Fruit fly (Drosophila melanogaster) whole organism, embryonic: ENCODE measurements around the gene Syx1A.

Experiments
- Blimp-1 ChIP-seq: fragments of 200-800 bp; sonication (Bioruptor generic); optimal IDR thresholded peaks from 3 replicates; lab custom pipeline; 2018; ENCODE audit warnings: missing biosample characterization, missing genetic modification characterization, mild to moderate bottlenecking, moderate library complexity, missing genetic modification reagents
- CG1024 ChIP-seq: fragments of 200-800 bp; sonication (Bioruptor generic); IDR thresholded peaks from 2 replicates; pipeline ENCODE4 v1.3.6; 2022; ENCODE audit warnings: missing biosample characterization, missing genetic modification characterization
- CG11456 ChIP-seq: fragments of 200-800 bp; sonication (Bioruptor generic); IDR thresholded peaks from 3 replicates; pipeline ENCODE4 v1.3.6; 2022; ENCODE audit warnings: missing biosample characterization, missing genetic modification characterization
- CG12299 ChIP-seq: fragments of 200-800 bp; sonication (Bioruptor generic); optimal IDR thresholded peaks from 2 replicates; lab custom pipeline; 2018; ENCODE audit warnings: missing biosample characterization, mild to moderate bottlenecking, missing genetic modification characterization
- CG1233 ChIP-seq: fragments of 200-800 bp; sonication (Bioruptor generic); optimal IDR thresholded peaks from 4 replicates; lab custom pipeline; 2018; ENCODE audit warnings: missing biosample characterization, mild to moderate bottlenecking, missing genetic modification characterization
- CG12744 ChIP-seq: fragments of 200-800 bp; sonication (Bioruptor generic); optimal IDR thresholded peaks from 2 replicates; lab custom pipeline; 2016; ENCODE audit warnings: missing biosample characterization, missing genetic modification characterization
- CG13624 ChIP-seq: fragments of 200-800 bp; sonication (Bioruptor generic); optimal IDR thresholded peaks from 2 replicates; lab custom pipeline; 2016; ENCODE audit warnings: missing biosample characterization, missing genetic modification characterization
- CG1603 ChIP-seq: fragments of 200-800 bp; sonication (Bioruptor generic); optimal IDR thresholded peaks from 2 replicates; lab custom pipeline; 2019; ENCODE audit warnings: missing biosample characterization, mild to moderate bottlenecking, missing genetic modification characterization, moderate library complexity
- CG17186 ChIP-seq: fragments of 200-800 bp; sonication (Bioruptor generic); optimal IDR thresholded peaks from 3 replicates; lab custom pipeline; 2017; ENCODE audit warnings: missing biosample characterization, missing genetic modification reagents, missing genetic modification characterization
- CG18599 ChIP-seq: fragments of 200-800 bp; sonication (Bioruptor generic); optimal IDR thresholded peaks from 3 replicates; lab custom pipeline; 2017; ENCODE audit warnings: missing biosample characterization, missing genetic modification characterization, mild to moderate bottlenecking, moderate library complexity, missing genetic modification reagents
- CG18764 ChIP-seq: fragments of 200-800 bp; sonication (Bioruptor generic); optimal IDR thresholded peaks from 3 replicates; lab custom pipeline; 2016; ENCODE audit warnings: missing biosample characterization, missing genetic modification characterization
- CG2875 ChIP-seq: fragments of 200-800 bp; sonication (Bioruptor generic); optimal IDR thresholded peaks from 2 replicates; lab custom pipeline; 2017; ENCODE audit warnings: missing biosample characterization, mild to moderate bottlenecking, missing genetic modification characterization, missing genetic modification reagents
- CG34376 ChIP-seq: fragments of 200-800 bp; sonication (Bioruptor generic); optimal IDR thresholded peaks from 2 replicates; lab custom pipeline; 2018; ENCODE audit warnings: missing biosample characterization, mild to moderate bottlenecking, missing genetic modification characterization
- CG4424 ChIP-seq: fragments of 200-800 bp; sonication (Bioruptor generic); optimal IDR thresholded peaks from 3 replicates; lab custom pipeline; 2016; ENCODE audit warnings: missing biosample characterization, missing genetic modification characterization
- CG4854 ChIP-seq: fragments of 200-800 bp; sonication (Bioruptor generic); optimal IDR thresholded peaks from 2 replicates; lab custom pipeline; 2016; ENCODE audit warnings: missing biosample characterization, missing genetic modification characterization, inconsistent platforms
- CG6791 ChIP-seq: fragments of 200-800 bp; sonication (Bioruptor generic); IDR thresholded peaks from 3 replicates; pipeline ENCODE4 v1.3.6; 2022; ENCODE audit warnings: missing biosample characterization, missing genetic modification characterization; ENCODE audit not compliant: partially characterized antibody
- CG7271 ChIP-seq: fragments of 200-800 bp; sonication (Bioruptor generic); optimal IDR thresholded peaks from 2 replicates; lab custom pipeline; 2018; ENCODE audit warnings: missing biosample characterization, mild to moderate bottlenecking, missing genetic modification characterization, moderate library complexity
- CG9876 ChIP-seq: fragments of 200-800 bp; sonication (Bioruptor generic); optimal IDR thresholded peaks from 2 replicates; lab custom pipeline; 2016; ENCODE audit warnings: missing biosample characterization, missing genetic modification characterization
- Doc3 ChIP-seq: fragments of 200-800 bp; sonication (Bioruptor generic); IDR thresholded peaks from 3 replicates; pipeline ENCODE4 v1.3.6; 2022; ENCODE audit warnings: missing biosample characterization, missing genetic modification characterization; ENCODE audit not compliant: partially characterized antibody
- Gug ChIP-seq: fragments of 200-800 bp; sonication (Bioruptor generic); IDR thresholded peaks from 4 replicates; pipeline ENCODE4 v1.3.6; 2022; ENCODE audit warnings: missing biosample characterization, missing genetic modification characterization
- Hmx ChIP-seq: fragments of 200-800 bp; sonication (Bioruptor generic); optimal IDR thresholded peaks from 2 replicates; lab custom pipeline; 2016; ENCODE audit warnings: missing biosample characterization, missing genetic modification characterization
- Hsf ChIP-seq: fragments of 200-800 bp; sonication (Bioruptor generic); optimal IDR thresholded peaks from 3 replicates; lab custom pipeline; 2016; ENCODE audit warnings: missing biosample characterization, missing genetic modification characterization
- Kr ChIP-seq: fragments of 200-800 bp; sonication (Bioruptor generic); optimal IDR thresholded peaks from 2 replicates; lab custom pipeline; 2017; ENCODE audit warnings: missing biosample characterization, mild to moderate bottlenecking, missing genetic modification characterization
- Mad ChIP-seq: fragments of 200-800 bp; sonication (Bioruptor generic); optimal IDR thresholded peaks from 2 replicates; lab custom pipeline; 2016; ENCODE audit warnings: missing biosample characterization, missing genetic modification characterization
- Rfx ChIP-seq: fragments of 200-800 bp; sonication (Bioruptor generic); IDR thresholded peaks from 2 replicates; pipeline ENCODE4 v1.3.6; 2022; ENCODE audit warnings: missing biosample characterization, missing genetic modification characterization
- Sry-β ChIP-seq: fragments of 200-800 bp; sonication (Bioruptor generic); optimal IDR thresholded peaks from 2 replicates; lab custom pipeline; 2018; ENCODE audit warnings: missing biosample characterization, mild to moderate bottlenecking, missing genetic modification characterization, moderate library complexity
- Ssrp ChIP-seq: fragments of 200-800 bp; sonication (Bioruptor generic); optimal IDR thresholded peaks from 2 replicates; lab custom pipeline; 2018; ENCODE audit warnings: missing biosample characterization, mild to moderate bottlenecking, missing genetic modification characterization, moderate library complexity
- al ChIP-seq: fragments of 200-800 bp; sonication (Bioruptor generic); IDR thresholded peaks from 2 replicates; pipeline ENCODE4 v1.3.6; 2022; ENCODE audit warnings: missing biosample characterization, missing genetic modification characterization
- bcd ChIP-seq: fragments of 200-800 bp; sonication (Bioruptor generic); optimal IDR thresholded peaks from 2 replicates; lab custom pipeline; 2017; ENCODE audit warnings: missing biosample characterization, mild to moderate bottlenecking, missing genetic modification characterization
- cas ChIP-seq: fragments of 200-800 bp; sonication (Bioruptor generic); IDR thresholded peaks from 2 replicates; pipeline ENCODE4 v1.3.6; 2022; ENCODE audit warnings: missing biosample characterization, missing genetic modification characterization
- chn ChIP-seq: fragments of 200-800 bp; sonication (Bioruptor generic); optimal IDR thresholded peaks from 2 replicates; lab custom pipeline; 2016; ENCODE audit warnings: missing biosample characterization, missing genetic modification characterization
- crc ChIP-seq: fragments of 200-800 bp; sonication (Bioruptor generic); optimal IDR thresholded peaks from 2 replicates; lab custom pipeline; 2016; ENCODE audit warnings: missing biosample characterization, missing genetic modification characterization
- dati ChIP-seq: fragments of 200-800 bp; sonication (Bioruptor generic); IDR thresholded peaks from 2 replicates; pipeline ENCODE4 v1.3.6; 2022; ENCODE audit warnings: missing biosample characterization, missing genetic modification characterization
- dysf ChIP-seq: fragments of 200-800 bp; sonication (Bioruptor generic); IDR thresholded peaks from 3 replicates; pipeline ENCODE4 v1.3.6; 2022; ENCODE audit warnings: missing biosample characterization, missing genetic modification characterization
- esg ChIP-seq: fragments of 200-800 bp; sonication (Bioruptor generic); conservative IDR thresholded peaks from 2 replicates; pipeline ENCODE4 v1.3.6; 2022; ENCODE audit warnings: missing biosample characterization, missing genetic modification characterization
- exex ChIP-seq: fragments of 200-800 bp; sonication (Bioruptor generic); optimal IDR thresholded peaks from 4 replicates; lab custom pipeline; 2018; ENCODE audit warnings: missing biosample characterization, mild to moderate bottlenecking, missing genetic modification characterization, moderate library complexity
- fd102C ChIP-seq: fragments of 200-800 bp; sonication (Bioruptor generic); optimal IDR thresholded peaks from 2 replicates; lab custom pipeline; 2018; ENCODE audit warnings: missing biosample characterization, mild to moderate bottlenecking, missing genetic modification characterization, moderate library complexity
- gt ChIP-seq: fragments of 200-800 bp; sonication (Bioruptor generic); IDR thresholded peaks from 2 replicates; pipeline ENCODE4 v1.3.6; 2022; ENCODE audit warnings: missing biosample characterization, missing genetic modification characterization
- kay ChIP-seq: fragments of 200-800 bp; sonication (Bioruptor generic); optimal IDR thresholded peaks from 2 replicates; lab custom pipeline; 2016; ENCODE audit warnings: missing biosample characterization, missing genetic modification characterization
- lov ChIP-seq, 2 experiments: fragments of 200-800 bp in 1 of 2; fragments of >200 bp in 1 of 2; sonication (Bioruptor generic) in 1 of 2; IDR thresholded peaks in 1 of 2; optimal IDR thresholded peaks in 1 of 2; 2 replicates in 1 of 2; 3 replicates in 1 of 2; pipeline versions ENCODE4 v1.3.6 to Lab custom; 2017 to 2022; ENCODE audit warnings: missing biosample characterization in 1 of 2, missing genetic modification characterization in 1 of 2
- mld ChIP-seq: fragments of 200-800 bp; sonication (Bioruptor generic); IDR thresholded peaks from 3 replicates; pipeline ENCODE4 v1.3.6; 2022; ENCODE audit warnings: missing biosample characterization, missing genetic modification characterization; ENCODE audit not compliant: partially characterized antibody
- nerfin-2 ChIP-seq: fragments of 200-800 bp; sonication (Bioruptor generic); IDR thresholded peaks from 2 replicates; pipeline ENCODE4 v1.3.6; 2022; ENCODE audit warnings: missing biosample characterization, missing genetic modification characterization; ENCODE audit not compliant: partially characterized antibody
- onecut ChIP-seq: fragments of 200-800 bp; sonication (Bioruptor generic); IDR thresholded peaks from 2 replicates; pipeline ENCODE4 v1.3.6; 2022; ENCODE audit warnings: missing biosample characterization, missing genetic modification characterization
- pho ChIP-seq: fragments of 200-800 bp; sonication (Bioruptor generic); optimal IDR thresholded peaks from 2 replicates; lab custom pipeline; 2016; ENCODE audit warnings: missing biosample characterization, missing genetic modification characterization
- salm ChIP-seq: fragments of 200-800 bp; sonication (Bioruptor generic); optimal IDR thresholded peaks from 2 replicates; lab custom pipeline; 2018; ENCODE audit warnings: missing biosample characterization, mild to moderate bottlenecking, missing genetic modification characterization
- scrt ChIP-seq: fragments of 200-800 bp; sonication (Bioruptor generic); optimal IDR thresholded peaks from 2 replicates; lab custom pipeline; 2018; ENCODE audit warnings: missing biosample characterization, mild to moderate bottlenecking, missing genetic modification characterization, moderate library complexity
- sd ChIP-seq: fragments of 200-800 bp; sonication (Bioruptor generic); optimal IDR thresholded peaks from 3 replicates; lab custom pipeline; 2018; ENCODE audit warnings: missing biosample characterization, mild to moderate bottlenecking, missing genetic modification characterization, moderate library complexity
- sr ChIP-seq: fragments of 200-800 bp; sonication (Bioruptor generic); IDR thresholded peaks from 3 replicates; pipeline ENCODE4 v1.3.6; 2022; ENCODE audit warnings: missing biosample characterization, missing genetic modification characterization
- ssp ChIP-seq: fragments of 200-800 bp; sonication (Bioruptor generic); IDR thresholded peaks from 2 replicates; pipeline ENCODE4 v1.3.6; 2022; ENCODE audit warnings: missing biosample characterization, missing genetic modification characterization
- tgo ChIP-seq: fragments of 200-800 bp; sonication (Bioruptor generic); IDR thresholded peaks from 3 replicates; pipeline ENCODE4 v1.3.6; 2022; ENCODE audit warnings: missing biosample characterization, missing genetic modification characterization

Gene Syx1A

DNA sequence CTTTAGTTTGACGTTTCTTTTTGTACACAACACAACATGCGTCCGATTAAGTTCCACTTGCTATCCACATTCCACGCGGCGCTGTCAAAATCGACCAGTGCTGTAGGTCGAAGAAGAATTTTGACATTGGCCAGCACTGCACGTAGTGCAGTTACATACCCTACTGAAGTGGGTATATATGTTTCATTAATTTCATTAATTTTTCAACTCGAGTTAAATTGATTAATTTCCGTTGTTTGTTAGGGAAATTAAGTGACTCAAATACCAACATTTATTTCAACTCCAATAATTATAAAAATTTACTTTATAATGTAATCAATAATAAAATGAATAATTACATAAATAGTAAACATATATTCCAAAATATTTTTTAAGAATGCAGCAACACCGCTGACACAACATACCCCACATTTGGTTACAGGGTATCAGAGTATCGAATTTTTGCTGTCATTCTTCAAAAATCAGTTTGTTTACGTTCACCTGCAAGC lies 3.4 kb upstream of the Syx1A start, which contains the start of the genes eIF4EHP and CG18428 (continued):
- TF ChIP-seq Mad (GFP tag; lab: Kevin White, UChicago) (peak; percentile 84), CG7271 (tag; lab: Kevin White, UChicago) (peak; percentile 97), gt (GFP tag; lab: Robert Waterston, UW) (no peak), cas (GFP tag; lab: Robert Waterston, UW) (no peak), sr (GFP tag; lab: Robert Waterston, UW) (peak; percentile 82; the same call in 2 of the 3 replicates), CG18764 (GFP tag; lab: Kevin White, UChicago) (peak; percentile 97), nerfin-2 (no peak), CG9876 (GFP tag; lab: Kevin White, UChicago) (peak; percentile 73), sd (peak; percentile 99), fd102C (GFP tag; lab: Kevin White, UChicago) (peak; percentile 91), scrt (GFP tag; lab: Kevin White, UChicago) (peak; percentile 99), CG4424 (GFP tag; lab: Kevin White, UChicago) (peak; percentile 98), al (GFP tag; lab: Robert Waterston, UW) (no peak), CG12299 (peak; percentile 99), Kr (GFP tag; lab: Kevin White, UChicago) (peak; percentile 70), CG17186 (GFP tag; lab: Kevin White, UChicago) (peak; percentile 90), salm (tag; lab: Kevin White, UChicago) (peak; percentile 98), ssp (no peak), CG18599 (peak; percentile 100), dysf (GFP tag; lab: Robert Waterston, UW) (no peak), CG2875 (GFP tag; lab: Kevin White, UChicago) (peak; percentile 94), CG11456 (GFP tag; lab: Robert Waterston, UW) (peak; percentile 98), CG1233 (GFP tag; lab: Kevin White, UChicago) (peak; percentile 99), chn (GFP tag; lab: Kevin White, UChicago) (peak; percentile 88), CG1603 (tag; lab: Kevin White, UChicago) (peak; percentile 62), CG6791 (GFP tag; lab: Robert Waterston, UW) (no peak), lov (optimal IDR thresholded peaks at IDR 0.05; lab: Kevin White, UChicago) (no peak), lov (GFP tag; IDR thresholded peaks at IDR 0.05; lab: Robert Waterston, UW) (no peak), CG4854 (GFP tag; lab: Kevin White, UChicago) (peak; percentile 88), CG13624 (GFP tag; lab: Kevin White, UChicago) (peak; percentile 81), tgo (no peak), CG1024 (GFP tag; lab: Robert Waterston, UW) (peak; percentile 91; the same call in 1 of the 2 replicates), Blimp-1 (peak; percentile 98), mld (GFP tag; lab: Robert Waterston, UW) (no peak), CG34376 (GFP tag; lab: Kevin White, UChicago) (peak; percentile 98), kay (GFP tag; lab: Kevin White, UChicago) (peak; percentile 94), Hsf (GFP tag; lab: Kevin White, UChicago) (peak; percentile 92), bcd (peak; percentile 100), Rfx (GFP tag; lab: Robert Waterston, UW) (no peak), Gug (GFP tag; lab: Robert Waterston, UW) (peak; percentile 96), crc (peak; percentile 79), onecut (peak; percentile 97), Doc3 (GFP tag; lab: Robert Waterston, UW) (no peak), esg (GFP tag; lab: Robert Waterston, UW) (no peak), dati (GFP tag; lab: Robert Waterston, UW) (no peak), Sry-β (peak; percentile 75), CG12744 (GFP tag; lab: Kevin White, UChicago) (peak; percentile 84), exex (peak; percentile 98), Ssrp (tag; lab: Kevin White, UChicago) (peak; percentile 100), pho (peak; percentile 88), Hmx (peak; percentile 76)
